Worm (Caenorhabditis elegans) whole organism, midembryonic: ENCODE results near the gene srab-18.

Experiments used
- T22C8.4 ChIP-seq: fragments of 200-800 bp; sonication (Bioruptor generic); IDR thresholded peaks from 2 replicates; pipeline ENCODE4 v1.3.6; 2022; ENCODE audit warnings: missing genetic modification characterization, missing compliant biosample characterization
- cog-1 ChIP-seq: sonication (generic microtip); optimal IDR thresholded peaks from 2 replicates; lab custom pipeline; 2016; ENCODE audit warnings: missing genetic modification characterization, missing compliant biosample characterization
- flt-1 ChIP-seq: fragments of 200-800 bp; sonication (Bioruptor generic); IDR thresholded peaks from 2 replicates; pipeline ENCODE4 v1.3.6; 2022; ENCODE audit warnings: missing genetic modification characterization, missing compliant biosample characterization
- klf-2 ChIP-seq: fragments of 200-800 bp; sonication (Bioruptor generic); conservative IDR thresholded peaks from 2 replicates; pipeline ENCODE4 v1.3.6; 2022; ENCODE audit warnings: missing genetic modification reagents, missing genetic modification characterization, missing compliant biosample characterization
- med-1 ChIP-seq: sonication (generic microtip); optimal IDR thresholded peaks from 2 replicates; lab custom pipeline; 2017; ENCODE audit warnings: missing genetic modification characterization, mild to moderate bottlenecking, missing compliant biosample characterization, antibody characterized with exemption, missing genetic modification reagents; ENCODE audit not compliant: insufficient read depth
- ref-1 ChIP-seq: fragments of 200-800 bp; sonication (Bioruptor generic); conservative IDR thresholded peaks from 2 replicates; pipeline ENCODE4 v1.3.6; 2022; ENCODE audit warnings: missing genetic modification reagents, missing genetic modification characterization, missing compliant biosample characterization
- tab-1 ChIP-seq: fragments of 200-800 bp; sonication (Bioruptor generic); IDR thresholded peaks from 2 replicates; pipeline ENCODE4 v1.3.6; 2022; ENCODE audit warnings: missing genetic modification characterization, missing compliant biosample characterization
- ztf-23 ChIP-seq: fragments of 200-800 bp; sonication (Bioruptor generic); IDR thresholded peaks from 2 replicates; pipeline ENCODE4 v1.3.6; 2022; ENCODE audit warnings: missing genetic modification reagents, missing genetic modification characterization, missing compliant biosample characterization
- ztf-29 ChIP-seq: fragments of 200-800 bp; sonication (Bioruptor generic); IDR thresholded peaks from 2 replicates; pipeline ENCODE4 v1.3.6; 2022; ENCODE audit warnings: missing genetic modification reagents, missing genetic modification characterization, missing compliant biosample characterization

Gene srab-18

ce11 chrV:9856978-9857377, 14.3 kb downstream of the srab-18 start:
- TF ChIP-seq med-1 (no peak), T22C8.4 (no peak), ztf-29 (GFP tag; lab: Robert Waterston, UW) (no peak), cog-1 (tag; lab: Kevin White, UChicago) (no peak), flt-1 (GFP tag; lab: Robert Waterston, UW) (no peak), ref-1 (GFP tag; lab: Robert Waterston, UW) (no peak)

- TF ChIP-seq cog-1 (tag; lab: Kevin White, UChicago) (peak; percentile 31), ref-1 (GFP tag; lab: Robert Waterston, UW) (no peak), ztf-29 (GFP tag; lab: Robert Waterston, UW) (no peak)
These were observed 15.1 kb downstream of the srab-18 start for ce11 chrV:9855920-9856852.

ce11 chrV:9853801-9854200, 17.4 kb downstream of the srab-18 start:
- TF ChIP-seq med-1, result no peak
- no peak for TF ChIP-seq flt-1 (GFP tag; lab: Robert Waterston, UW)
- no peak for TF ChIP-seq T22C8.4
- no peak for TF ChIP-seq ztf-23 (GFP tag; lab: Robert Waterston, UW)
- no peak for TF ChIP-seq ztf-29 (GFP tag; lab: Robert Waterston, UW)
- TF ChIP-seq tab-1 (GFP tag; lab: Robert Waterston, UW), result no peak
- TF ChIP-seq cog-1 (tag; lab: Kevin White, UChicago), result no peak
- TF ChIP-seq ref-1 (GFP tag; lab: Robert Waterston, UW), result no peak
- TF ChIP-seq klf-2 (GFP tag; lab: Robert Waterston, UW), result no peak

- TF ChIP-seq T22C8.4 (no peak), flt-1 (GFP tag; lab: Robert Waterston, UW) (no peak), ref-1 (GFP tag; lab: Robert Waterston, UW) (no peak), ztf-29 (GFP tag; lab: Robert Waterston, UW) (no peak), klf-2 (GFP tag; lab: Robert Waterston, UW) (no peak), ztf-23 (GFP tag; lab: Robert Waterston, UW) (no peak), tab-1 (GFP tag; lab: Robert Waterston, UW) (no peak), cog-1 (tag; lab: Kevin White, UChicago) (no peak), med-1 (no peak)
These were observed 22.7 kb downstream of the srab-18 start for ce11 chrV:9848576-9848975.

DNA sequence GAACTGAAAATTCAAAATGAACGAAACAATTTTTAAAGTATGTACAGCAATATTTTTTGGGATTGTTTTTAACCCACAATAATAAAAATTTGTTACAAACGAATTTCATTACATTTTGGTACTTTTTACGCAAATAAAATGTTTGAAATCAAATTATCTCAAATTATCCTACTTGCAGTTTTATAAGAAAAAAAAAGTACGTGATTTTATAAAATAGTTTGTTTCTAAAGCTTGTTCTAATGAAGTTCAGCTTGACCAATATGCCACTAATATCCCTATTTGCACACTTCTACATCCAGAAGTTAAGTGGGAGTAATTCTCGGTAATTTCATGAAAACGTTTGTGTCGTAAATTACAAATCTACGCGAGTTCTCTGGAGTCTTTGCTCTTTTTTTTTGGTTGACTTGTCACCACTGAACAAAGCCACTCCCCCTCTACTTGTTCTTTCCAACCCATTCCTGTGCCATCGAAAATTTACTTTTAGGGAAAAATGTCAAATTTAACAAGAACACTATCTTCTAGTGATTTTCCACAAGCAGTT, 27.8 kb downstream of the srab-18 start, which contains the start of gene sru-8:
sru-8 (plus strand) TSS at position 491 of the 541 bp plus-strand sequence.
- no peak for TF ChIP-seq ztf-29 (GFP tag; lab: Robert Waterston, UW)
- no peak for TF ChIP-seq tab-1 (GFP tag; lab: Robert Waterston, UW)
- no peak for TF ChIP-seq T22C8.4
- no peak for TF ChIP-seq flt-1 (GFP tag; lab: Robert Waterston, UW)
- TF ChIP-seq med-1, result no peak
- no peak for TF ChIP-seq ref-1 (GFP tag; lab: Robert Waterston, UW)
- TF ChIP-seq klf-2 (GFP tag; lab: Robert Waterston, UW), result no peak
- TF ChIP-seq ztf-23 (GFP tag; lab: Robert Waterston, UW), result no peak
- no peak for TF ChIP-seq cog-1 (tag; lab: Kevin White, UChicago)

- TF ChIP-seq T22C8.4 (no peak), ref-1 (GFP tag; lab: Robert Waterston, UW) (no peak), cog-1 (tag; lab: Kevin White, UChicago) (no peak), klf-2 (GFP tag; lab: Robert Waterston, UW) (no peak), med-1 (no peak)
These were observed 29.9 kb downstream of the srab-18 start, which contains the start of gene sru-36 for ce11 chrV:9841376-9841775. Gene sru-36, plus strand, starts transcription at chrV:9841676.

- no peak for TF ChIP-seq med-1
- no peak for TF ChIP-seq ztf-23 (GFP tag; lab: Robert Waterston, UW)
- no peak for TF ChIP-seq tab-1 (GFP tag; lab: Robert Waterston, UW)
- no peak for TF ChIP-seq flt-1 (GFP tag; lab: Robert Waterston, UW)
- TF ChIP-seq ztf-29 (GFP tag; lab: Robert Waterston, UW), result no peak
- no peak for TF ChIP-seq klf-2 (GFP tag; lab: Robert Waterston, UW)
These were observed 33.6 kb downstream of the srab-18 start, which contains the start of gene srsx-21 for ce11 chrV:9837679-9838078. Gene srsx-21, plus strand, starts transcription at chrV:9837979.

DNA sequence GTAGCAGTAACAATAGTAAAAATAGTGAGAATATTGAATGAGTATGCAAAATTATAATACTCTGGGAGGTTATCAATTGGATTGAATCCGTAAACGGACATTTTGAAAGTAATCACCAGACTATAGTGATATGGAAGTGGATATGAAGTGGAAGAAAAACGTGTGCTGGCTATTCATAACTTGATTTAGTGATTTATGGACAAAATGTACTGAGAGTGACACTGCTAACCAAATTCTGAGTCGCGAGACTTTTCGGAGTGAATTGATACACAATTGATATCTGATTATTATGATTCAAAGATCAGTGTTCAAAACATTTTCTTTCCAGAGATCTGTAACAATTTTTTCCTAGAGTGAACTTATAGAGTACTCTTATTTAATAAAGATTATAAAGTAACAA, 35.3 kb downstream of the srab-18 start, which contains the start of gene sru-38:
sru-38 (minus strand) TSS at position 101 of the 400 bp plus-strand sequence.
- TF ChIP-seq ref-1 (GFP tag; lab: Robert Waterston, UW) (no peak), flt-1 (GFP tag; lab: Robert Waterston, UW) (no peak)

- TF ChIP-seq cog-1 (tag; lab: Kevin White, UChicago) (no peak), tab-1 (GFP tag; lab: Robert Waterston, UW) (no peak), ztf-29 (GFP tag; lab: Robert Waterston, UW) (no peak), T22C8.4 (no peak), med-1 (no peak)
These were observed 37.3 kb downstream of the srab-18 start, which contains the start of gene sru-40 for ce11 chrV:9833900-9834299. Gene sru-40, minus strand, starts transcription at chrV:9834000.

DNA sequence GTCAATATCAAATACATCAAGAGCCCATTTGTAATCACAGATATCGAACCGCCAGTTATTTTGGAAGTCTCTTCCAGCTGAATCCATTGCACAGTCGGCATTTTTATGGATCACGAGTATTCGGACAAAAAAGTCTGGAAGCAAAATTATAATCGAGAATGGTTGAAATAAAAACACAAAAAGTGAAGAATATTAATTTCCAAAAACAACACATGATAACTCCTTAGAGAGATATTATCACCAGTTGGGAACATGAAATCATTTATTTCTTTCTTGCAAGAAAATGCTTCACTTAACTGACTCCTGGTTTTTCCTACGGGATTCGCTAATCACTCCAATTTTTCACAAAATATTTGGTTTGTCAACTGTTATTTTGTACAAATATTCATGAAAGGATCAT, 47.1 kb downstream of the srab-18 start, which contains the start of gene str-2:
str-2 (minus strand) TSS at position 101 of the 400 bp plus-strand sequence.
- no peak for TF ChIP-seq tab-1 (GFP tag; lab: Robert Waterston, UW)
- no peak for TF ChIP-seq med-1
- TF ChIP-seq T22C8.4, result no peak
- no peak for TF ChIP-seq cog-1 (tag; lab: Kevin White, UChicago)
- TF ChIP-seq ztf-23 (GFP tag; lab: Robert Waterston, UW), result no peak
- TF ChIP-seq flt-1 (GFP tag; lab: Robert Waterston, UW), result no peak
- no peak for TF ChIP-seq klf-2 (GFP tag; lab: Robert Waterston, UW)
- TF ChIP-seq ref-1 (GFP tag; lab: Robert Waterston, UW), result no peak
- no peak for TF ChIP-seq ztf-29 (GFP tag; lab: Robert Waterston, UW)
